Fruit fly (Drosophila melanogaster) whole organism, prepupa: ENCODE measurements around the gene CG11037.

Experiments
- CG11294 ChIP-seq: fragments of 200-800 bp; sonication (Bioruptor generic); IDR thresholded peaks from 2 replicates; pipeline ENCODE4 v1.3.6; 2022; ENCODE audit warnings: missing biosample characterization, missing genetic modification characterization
- CG11902 ChIP-seq: fragments of 200-800 bp; sonication (Bioruptor generic); optimal IDR thresholded peaks from 3 replicates; lab custom pipeline; 2016; ENCODE audit warnings: missing biosample characterization, missing genetic modification characterization
- acj6 ChIP-seq: fragments of 200-800 bp; sonication (Bioruptor generic); optimal IDR thresholded peaks from 3 replicates; lab custom pipeline; 2016; ENCODE audit warnings: missing biosample characterization, missing genetic modification characterization
- svp ChIP-seq: fragments of 200-800 bp; sonication (Bioruptor generic); peaks from one replicate; lab custom pipeline; 2016; ENCODE audit warnings: missing biosample characterization, missing genetic modification characterization

Gene CG11037

dm6 chr3L:20914375-20914774 lies 46.8 kb downstream of the CG11037 start (continued):
- TF ChIP-seq CG11902 (GFP tag; lab: Kevin White, UChicago) (no peak), CG11294 (GFP tag; lab: Robert Waterston, UW) (no peak), acj6 (no peak), svp (no peak)
